Worm (Caenorhabditis elegans): ENCODE measurements around the gene T23G4.2.

Gene T23G4.2

DNA sequence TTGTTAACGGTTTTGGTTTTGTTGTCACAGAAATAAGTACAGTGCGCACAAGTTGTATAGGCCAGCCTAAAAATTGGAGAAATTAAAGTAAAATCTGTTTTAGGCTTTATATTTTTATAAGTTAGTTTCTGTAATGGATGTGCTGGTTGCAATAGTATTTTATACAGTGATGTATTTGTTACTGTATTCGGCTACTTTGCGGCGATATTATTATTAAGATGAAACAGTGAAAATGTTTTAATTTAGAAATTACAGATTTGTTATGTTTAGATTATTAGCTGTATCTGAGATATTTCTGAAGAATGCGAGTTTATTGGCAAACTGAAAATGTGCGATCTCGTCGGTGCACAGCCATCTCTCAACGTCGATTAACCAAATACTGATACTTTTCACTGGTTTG is 41.8 kb downstream of the T23G4.2 start, which contains the start of gene ule-4:
ule-4 (minus strand) TSS at position 101 of the 400 bp plus-strand sequence.
- TF ChIP-seq nhr-179 (tag; optimal IDR thresholded peaks at IDR 0.05) (no peak), ztf-18 (tag; optimal IDR thresholded peaks at IDR 0.05) (no peak), lsy-27 (tag; optimal IDR thresholded peaks at IDR 0.05; ENCODE audit: borderline replicate concordance, insufficient read depth) (no peak), C06A6.2 (GFP tag; conservative IDR thresholded peaks at IDR 0.05) (no peak), mcd-1 (GFP tag; IDR thresholded peaks at IDR 0.05) (no peak), pha-4 (tag; optimal IDR thresholded peaks at IDR 0.05) (no peak), lir-1 (GFP tag; conservative IDR thresholded peaks at IDR 0.05) (no peak), Y79H2A.3 (GFP tag; conservative IDR thresholded peaks at IDR 0.05) (no peak), let-526 (GFP tag; IDR thresholded peaks at IDR 0.05) (no peak), bed-2 (GFP tag; IDR thresholded peaks at IDR 0.05) (no peak), F10E7.11 (tag; optimal IDR thresholded peaks at IDR 0.05) (no peak), snpc-3.4 (tag; optimal IDR thresholded peaks at IDR 0.05) (no peak), B0261.1 (tag; optimal IDR thresholded peaks at IDR 0.05) (no peak)

DNA sequence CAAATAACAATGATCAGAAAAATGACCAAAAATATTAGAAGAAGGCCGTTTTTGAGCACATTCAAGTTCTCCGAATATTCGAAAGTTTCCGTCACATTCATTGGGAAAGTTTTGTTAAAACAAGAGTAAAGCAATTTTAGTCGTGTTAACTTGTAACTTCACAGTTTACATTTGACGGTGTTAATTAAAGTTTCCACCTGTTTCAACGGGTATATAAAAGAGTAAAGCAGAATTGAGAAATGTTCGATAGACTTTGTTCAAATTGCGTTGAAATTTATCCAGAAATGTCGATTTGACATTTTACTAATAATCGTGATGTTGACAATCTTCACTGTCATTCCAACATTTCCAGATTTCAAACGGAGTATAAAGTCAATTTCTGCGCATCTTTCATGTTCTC is 43.5 kb downstream of the T23G4.2 start, which contains the start of gene srz-29:
srz-29 (minus strand) TSS at position 101 of the 400 bp plus-strand sequence.
- TF ChIP-seq pbrm-1 (GFP tag; IDR thresholded peaks at IDR 0.05) (no peak), bed-1 (GFP tag; IDR thresholded peaks at IDR 0.05) (no peak), ceh-79 (tag; optimal IDR thresholded peaks at IDR 0.05) (no peak), nhr-90 (tag; optimal IDR thresholded peaks at IDR 0.05) (no peak), dpff-1 (tag; optimal IDR thresholded peaks at IDR 0.05) (no peak), xnd-1 (tag; optimal IDR thresholded peaks at IDR 0.05) (no peak), ceh-91 (GFP tag; IDR thresholded peaks at IDR 0.05) (no peak), ztf-22 (GFP tag; optimal IDR thresholded peaks at IDR 0.05) (no peak), dox-1 (GFP tag; IDR thresholded peaks at IDR 0.05) (no peak), die-1 (tag; optimal IDR thresholded peaks at IDR 0.05) (no peak), Y56A3A.18 (GFP tag; IDR thresholded peaks at IDR 0.05) (no peak), F49E8.2 (tag; optimal IDR thresholded peaks at IDR 0.05; ENCODE audit: insufficient read depth) (no peak), tlf-1 (GFP tag; optimal IDR thresholded peaks at IDR 0.05) (no peak), ztf-26 (tag; optimal IDR thresholded peaks at IDR 0.05) (no peak)

DNA sequence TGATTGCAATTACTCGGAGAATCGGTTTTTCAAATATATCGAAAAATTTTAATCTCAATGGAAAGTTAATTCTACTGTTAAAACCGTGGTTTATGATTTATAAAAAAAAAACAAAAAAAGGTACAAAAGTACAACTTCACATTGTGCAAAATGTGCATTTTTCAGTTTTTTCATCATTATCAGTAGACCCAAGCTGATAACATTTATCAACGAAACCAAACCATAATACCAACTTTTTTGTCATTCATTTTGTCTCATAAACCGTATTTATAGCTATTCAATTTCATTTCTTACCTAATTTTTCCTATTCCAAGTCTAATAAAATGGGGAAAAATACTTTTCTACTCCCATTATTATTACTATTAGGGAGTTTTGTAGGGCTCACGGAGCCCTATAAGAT is 50.3 kb downstream of the T23G4.2 start, which contains the start of gene ugt-22:
ugt-22 (plus strand) TSS at position 234 of the 400 bp plus-strand sequence.
- TF ChIP-seq somi-1 (GFP tag; optimal IDR thresholded peaks at IDR 0.05) (no peak), die-1 (tag; optimal IDR thresholded peaks at IDR 0.05) (no peak), K11D2.4 (GFP tag; IDR thresholded peaks at IDR 0.05) (no peak), nhr-80 (tag; optimal IDR thresholded peaks at IDR 0.05) (peak; percentile 50), madf-8 (GFP tag; conservative IDR thresholded peaks at IDR 0.05) (no peak)

Measured in whole organism, young adult.